Worm (Caenorhabditis elegans) whole organism, L3 larva: ENCODE results near the gene swt-3.

Experiments
- R02D3.7 ChIP-seq: fragments of 150-350 bp; optimal IDR thresholded peaks from 2 replicates; lab custom pipeline; 2014; ENCODE audit warnings: missing biosample characterization, missing genetic modification characterization
- ZK546.5 ChIP-seq: sonication (generic microtip); optimal IDR thresholded peaks from 2 replicates; lab custom pipeline; 2017; ENCODE audit warnings: missing biosample characterization, missing genetic modification characterization
- aly-2 ChIP-seq: fragments of 150-350 bp; optimal IDR thresholded peaks from 2 replicates; lab custom pipeline; 2014; ENCODE audit warnings: missing biosample characterization, missing genetic modification characterization
- ceh-16 ChIP-seq: sonication (generic microtip); optimal IDR thresholded peaks from 2 replicates; lab custom pipeline; 2017; ENCODE audit warnings: missing biosample characterization, missing genetic modification characterization
- ceh-28 ChIP-seq: fragments of 150-350 bp; optimal IDR thresholded peaks from 2 replicates; lab custom pipeline; 2014; ENCODE audit warnings: missing biosample characterization, missing genetic modification reagents, missing genetic modification characterization
- ceh-82 ChIP-seq: fragments of 150-350 bp; optimal IDR thresholded peaks from 2 replicates; lab custom pipeline; 2014; ENCODE audit warnings: missing biosample characterization, missing genetic modification characterization
- ceh-9 ChIP-seq: sonication (generic microtip); optimal IDR thresholded peaks from 2 replicates; lab custom pipeline; 2018; ENCODE audit warnings: missing biosample characterization, missing genetic modification characterization
- daf-12 ChIP-seq: fragments of 150-350 bp; optimal IDR thresholded peaks from 2 replicates; lab custom pipeline; 2014; ENCODE audit warnings: missing biosample characterization, missing genetic modification reagents, missing genetic modification characterization
- elt-2 ChIP-seq: sonication (generic microtip); optimal IDR thresholded peaks from 2 replicates; lab custom pipeline; 2016; ENCODE audit warnings: missing genetic modification reagents, mild to moderate bottlenecking, missing genetic modification characterization, missing compliant biosample characterization
- elt-3 ChIP-seq, 3 experiments: fragments of 150-350 bp in 1 of 3; sonication (generic microtip) in 2 of 3; optimal IDR thresholded peaks; 2 replicates in 2 of 3; 4 replicates in 1 of 3; lab custom pipeline; 2014 to 2017; ENCODE audit warnings: missing biosample characterization in 3 of 3, missing genetic modification characterization in 3 of 3
- eor-1 ChIP-seq, 2 experiments: fragments of 150-350 bp; optimal IDR thresholded peaks; 2 replicates each; lab custom pipeline; 2014 to 2018; ENCODE audit warnings: missing biosample characterization in 2 of 2, missing genetic modification characterization in 2 of 2
- fkh-10 ChIP-seq: sonication (generic microtip); optimal IDR thresholded peaks from 2 replicates; lab custom pipeline; 2017; ENCODE audit warnings: missing biosample characterization, missing genetic modification reagents, missing genetic modification characterization
- fos-1 ChIP-seq: fragments of 150-350 bp; optimal IDR thresholded peaks from 2 replicates; lab custom pipeline; 2014; ENCODE audit warnings: missing biosample characterization, missing genetic modification characterization
- hmg-11 ChIP-seq: sonication (generic microtip); optimal IDR thresholded peaks from 2 replicates; lab custom pipeline; 2016; ENCODE audit warnings: missing genetic modification characterization, missing compliant biosample characterization
- jun-1 ChIP-seq: fragments of 150-350 bp; optimal IDR thresholded peaks from 2 replicates; lab custom pipeline; 2014; ENCODE audit warnings: missing biosample characterization, missing genetic modification reagents, missing genetic modification characterization
- lin-15B ChIP-seq: fragments of 150-350 bp; optimal IDR thresholded peaks from 2 replicates; lab custom pipeline; 2014; ENCODE audit warnings: missing biosample characterization, missing genetic modification characterization
- lin-39 ChIP-seq: fragments of 150-350 bp; optimal IDR thresholded peaks from 2 replicates; lab custom pipeline; 2018; ENCODE audit warnings: missing biosample characterization, missing genetic modification reagents, missing genetic modification characterization
- mdl-1 ChIP-seq: fragments of 150-350 bp; optimal IDR thresholded peaks from 2 replicates; lab custom pipeline; 2014; ENCODE audit warnings: missing biosample characterization, missing genetic modification characterization
- nfya-1 ChIP-seq: sonication (generic microtip); optimal IDR thresholded peaks from 2 replicates; lab custom pipeline; 2017; ENCODE audit warnings: missing genetic modification characterization, mild to moderate bottlenecking, missing compliant biosample characterization, antibody characterized with exemption, moderate library complexity; ENCODE audit not compliant: insufficient read depth
- nhr-12 ChIP-seq: fragments of 150-350 bp; optimal IDR thresholded peaks from 2 replicates; lab custom pipeline; 2014; ENCODE audit warnings: missing biosample characterization, missing genetic modification characterization
- nhr-23 ChIP-seq: fragments of 150-350 bp; optimal IDR thresholded peaks from 2 replicates; lab custom pipeline; 2014; ENCODE audit warnings: missing biosample characterization, missing genetic modification reagents, missing genetic modification characterization
- nhr-237 ChIP-seq: fragments of 150-350 bp; optimal IDR thresholded peaks from 2 replicates; lab custom pipeline; 2014; ENCODE audit warnings: missing biosample characterization, missing genetic modification characterization
- nhr-25 ChIP-seq: sonication (generic microtip); optimal IDR thresholded peaks from 2 replicates; lab custom pipeline; 2017; ENCODE audit warnings: missing biosample characterization, missing genetic modification characterization
- nhr-28 ChIP-seq: fragments of 150-350 bp; optimal IDR thresholded peaks from 2 replicates; lab custom pipeline; 2014; ENCODE audit warnings: missing biosample characterization, missing genetic modification characterization
- nhr-43 ChIP-seq: sonication (generic microtip); optimal IDR thresholded peaks from 2 replicates; lab custom pipeline; 2016; ENCODE audit warnings: mild to moderate bottlenecking, missing genetic modification characterization, missing compliant biosample characterization; ENCODE audit not compliant: poor library complexity, severe bottlenecking
- nhr-76 ChIP-seq: fragments of 150-350 bp; sonication (generic microtip); optimal IDR thresholded peaks from 5 replicates; lab custom pipeline; 2014; ENCODE audit warnings: missing biosample characterization, missing genetic modification characterization
- pha-4 ChIP-seq: fragments of 150-350 bp; optimal IDR thresholded peaks from 2 replicates; lab custom pipeline; 2014; ENCODE audit warnings: missing biosample characterization, missing genetic modification reagents, missing genetic modification characterization
- pqm-1 ChIP-seq: fragments of 150-350 bp; optimal IDR thresholded peaks from 2 replicates; lab custom pipeline; 2017; ENCODE audit warnings: missing biosample characterization, missing genetic modification characterization, inconsistent platforms
- sea-2 ChIP-seq: fragments of 150-350 bp; sonication (generic microtip); optimal IDR thresholded peaks from 4 replicates; lab custom pipeline; 2014; ENCODE audit warnings: missing biosample characterization, missing genetic modification reagents, missing genetic modification characterization
- skn-1 ChIP-seq: fragments of 150-350 bp; optimal IDR thresholded peaks from 2 replicates; lab custom pipeline; 2014; ENCODE audit warnings: missing biosample characterization, missing genetic modification characterization
- snpc-4 ChIP-seq: fragments of 150-350 bp; optimal IDR thresholded peaks from 2 replicates; lab custom pipeline; 2014; ENCODE audit warnings: missing biosample characterization, missing genetic modification characterization
- tbx-2 ChIP-seq: sonication (generic microtip); optimal IDR thresholded peaks from 2 replicates; lab custom pipeline; 2016; ENCODE audit warnings: mild to moderate bottlenecking, missing genetic modification characterization, missing compliant biosample characterization
- zag-1 ChIP-seq: fragments of 150-350 bp; optimal IDR thresholded peaks from 2 replicates; lab custom pipeline; 2014; ENCODE audit warnings: missing biosample characterization, missing genetic modification characterization
- ztf-11 ChIP-seq: fragments of 150-350 bp; optimal IDR thresholded peaks from 2 replicates; lab custom pipeline; 2014; ENCODE audit warnings: missing biosample characterization, missing genetic modification characterization

The swt-3 gene

ce11 chrIV:10744475-10744874, 36.0 kb downstream of the swt-3 start, which contains the start of gene T25B9.3:
TSS of gene T25B9.3 (plus strand) at chrIV:10744775.
- no peak for TF ChIP-seq jun-1 (tag; lab: Kevin White, UChicago)
- no peak for TF ChIP-seq ZK546.5 (tag; lab: Kevin White, UChicago)
- no peak for TF ChIP-seq nhr-76 (tag; lab: Kevin White, UChicago)
- TF ChIP-seq sea-2: no peak
- TF ChIP-seq nhr-237 (tag; lab: Kevin White, UChicago): no peak
- TF ChIP-seq aly-2 (tag; lab: Kevin White, UChicago): no peak
- no peak for TF ChIP-seq nhr-25 (tag; lab: Kevin White, UChicago)
- TF ChIP-seq, all 47 proteins: peak for 0

ce11 chrIV:10738328-10738727, 42.2 kb downstream of the swt-3 start, which contains the start of gene ssp-34:
TSS of gene ssp-34 (minus strand) at chrIV:10738602.
- no peak for TF ChIP-seq nhr-76 (tag; lab: Kevin White, UChicago)
- no peak for TF ChIP-seq nhr-28 (tag; lab: Kevin White, UChicago)
- no peak for TF ChIP-seq jun-1 (tag; lab: Kevin White, UChicago)
- no peak for TF ChIP-seq nhr-237 (tag; lab: Kevin White, UChicago)
- TF ChIP-seq pqm-1 (tag; lab: Kevin White, UChicago): no peak
- TF ChIP-seq ztf-11: no peak
- no peak for TF ChIP-seq fkh-10 (GFP tag; lab: Kevin White, UChicago)
- TF ChIP-seq tbx-2 (tag; lab: Kevin White, UChicago): no peak
- no peak for TF ChIP-seq ceh-28 (tag; lab: Kevin White, UChicago)
- no peak for TF ChIP-seq fos-1 (tag; lab: Kevin White, UChicago)
- TF ChIP-seq ceh-82: no peak
- TF ChIP-seq daf-12 (tag; lab: Kevin White, UChicago): no peak
- no peak for TF ChIP-seq eor-1 (tag; optimal IDR thresholded peaks at IDR 0.05; lab: Kevin White, UChicago)
- TF ChIP-seq zag-1 (tag; lab: Kevin White, UChicago): no peak
- TF ChIP-seq ceh-16 (tag; lab: Kevin White, UChicago): no peak
- no peak for TF ChIP-seq R02D3.7 (tag; lab: Kevin White, UChicago)
- TF ChIP-seq sea-2: no peak
- no peak for TF ChIP-seq elt-2 (tag; lab: Kevin White, UChicago)
- no peak for TF ChIP-seq elt-3 (tag; optimal IDR thresholded peaks at IDR 0.05; lab: Kevin White, UChicago)
- no peak for TF ChIP-seq lin-15B (tag; lab: Kevin White, UChicago)

ce11 chrIV:10737011-10737553, 43.4 kb downstream of the swt-3 start, which contains the start of gene grl-21:
TSS of gene grl-21 (plus strand) at chrIV:10737474.
- TF ChIP-seq skn-1 (tag; lab: Kevin White, UChicago): no peak
- no peak for TF ChIP-seq mdl-1 (tag; lab: Kevin White, UChicago)
- peak; percentile 81 for TF ChIP-seq nhr-25 (tag; lab: Kevin White, UChicago)
- no peak for TF ChIP-seq pha-4 (tag; lab: Kevin White, UChicago)

ce11 chrIV:10734527-10735436, 45.7 kb downstream of the swt-3 start, which contains the start of the genes orc-5 and cyb-1:
TSS of gene orc-5 (minus strand) at chrIV:10734588.
TSS of gene cyb-1 (plus strand) at chrIV:10735216.
- no peak for TF ChIP-seq tbx-2 (tag; lab: Kevin White, UChicago)
- peak; percentile 87 for TF ChIP-seq nfya-1 (tag; lab: Kevin White, UChicago)
- no peak for TF ChIP-seq nhr-12 (tag; lab: Kevin White, UChicago)
- TF ChIP-seq nhr-23: peak; percentile 85
- TF ChIP-seq elt-3 (tag; optimal IDR thresholded peaks at IDR 0.05; lab: Kevin White, UChicago): no peak
- peak; percentile 11 for TF ChIP-seq elt-2 (tag; lab: Kevin White, UChicago)
- TF ChIP-seq lin-15B (tag; lab: Kevin White, UChicago): peak; percentile 96
- no peak for TF ChIP-seq nhr-237 (tag; lab: Kevin White, UChicago)
- TF ChIP-seq nhr-43: peak; percentile 42
- peak; percentile 73 for TF ChIP-seq lin-39 (tag; lab: Kevin White, UChicago)
- peak; percentile 90 for TF ChIP-seq pha-4 (tag; lab: Kevin White, UChicago)
- TF ChIP-seq hmg-11: peak; percentile 46
- peak; percentile 69 for TF ChIP-seq nhr-25 (tag; lab: Kevin White, UChicago)
- TF ChIP-seq skn-1 (tag; lab: Kevin White, UChicago): peak; percentile 63
- TF ChIP-seq daf-12 (tag; lab: Kevin White, UChicago): no peak
- peak; percentile 16 for TF ChIP-seq snpc-4 (tag; lab: Kevin White, UChicago)
- TF ChIP-seq sea-2: no peak
- TF ChIP-seq ceh-9: no peak
- TF ChIP-seq aly-2 (tag; lab: Kevin White, UChicago): no peak
- peak; percentile 20 for TF ChIP-seq R02D3.7 (tag; lab: Kevin White, UChicago)
- peak; percentile 2 for TF ChIP-seq pqm-1 (tag; lab: Kevin White, UChicago)
